Fruit fly (Drosophila melanogaster): ENCODE data around the gene CG15739.

dm6 chrX:11852310-11852709, 20.8 kb upstream of the CG15739 start, which contains the start of gene p24-1:
- TF ChIP-seq Hr83 (GFP tag; optimal IDR thresholded peaks at IDR 0.05; ENCODE audit: poor library complexity, severe bottlenecking) (peak; percentile 91), fru (GFP tag; optimal IDR thresholded peaks at IDR 0.05) (peak; percentile 36), Dfd (GFP tag; optimal IDR thresholded peaks at IDR 0.05) (no peak), brk (GFP tag; optimal IDR thresholded peaks at IDR 0.05) (no peak), Hr78 (GFP tag; optimal IDR thresholded peaks at IDR 0.05) (no peak), h (GFP tag; optimal IDR thresholded peaks at IDR 0.05) (peak; percentile 73), Myc (optimal IDR thresholded peaks at IDR 0.05) (peak; percentile 21), ey (GFP tag; optimal IDR thresholded peaks at IDR 0.05) (peak; percentile 41), Abd-B (GFP tag; optimal IDR thresholded peaks at IDR 0.05) (no peak), sage (GFP tag; optimal IDR thresholded peaks at IDR 0.05) (no peak), CrebA (GFP tag; optimal IDR thresholded peaks at IDR 0.05; ENCODE audit: borderline replicate concordance) (no peak), psq (GFP tag; optimal IDR thresholded peaks at IDR 0.05) (peak; percentile 50)
